Fruit fly (Drosophila melanogaster) Kc167 (cell line): ENCODE data around the gene HIP.

Experiments
- Sin3A ChIP-seq: fragments of >200 bp; optimal IDR thresholded peaks from 2 replicates; lab custom pipeline; 2018; ENCODE audit warnings: missing external identifiers
- psq ChIP-seq: fragments of >200 bp; optimal IDR thresholded peaks from 2 replicates; lab custom pipeline; 2017; ENCODE audit warnings: missing external identifiers

DNA sequence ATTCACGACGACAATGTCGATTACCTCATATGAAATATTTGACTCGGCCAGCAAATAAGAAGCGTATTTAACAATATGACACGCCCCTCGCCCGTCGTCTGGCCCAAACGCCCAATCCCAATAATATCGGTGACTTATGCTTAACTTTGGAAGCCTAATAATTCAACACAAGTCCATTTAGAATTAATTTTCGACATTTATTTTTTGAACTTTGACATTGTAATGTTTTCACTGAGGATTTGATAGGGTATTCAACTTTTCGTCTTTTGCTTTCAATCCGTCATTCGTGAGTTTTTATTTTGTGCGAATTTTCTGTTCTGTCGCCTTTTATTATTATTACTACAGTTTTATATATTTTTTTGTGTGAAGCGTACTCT is 26.5 kb upstream of the HIP start:
- TF ChIP-seq Sin3A (lab: Kevin White, UChicago) = no peak
- TF ChIP-seq psq = no peak
